Fruit fly (Drosophila melanogaster): ENCODE data around the gene dy.

The dy gene

dm6 chrX:11788187-11788870 is 9.7 kb upstream of the dy start:
- TF ChIP-seq CG32264 (GFP tag; optimal IDR thresholded peaks at IDR 0.05), result peak; percentile 37
- peak; percentile 69 for TF ChIP-seq psq (GFP tag; optimal IDR thresholded peaks at IDR 0.05)
- no peak for TF ChIP-seq Mio (GFP tag; optimal IDR thresholded peaks at IDR 0.05)
- no peak for TF ChIP-seq Dif (GFP tag; optimal IDR thresholded peaks at IDR 0.05; ENCODE audit: partially characterized antibody)
- peak; percentile 73 for TF ChIP-seq br (GFP tag; optimal IDR thresholded peaks at IDR 0.05)
- peak in 1 of 2 experiments; percentile 86 for TF ChIP-seq foxo (GFP tag; optimal IDR thresholded peaks at IDR 0.05)
- TF ChIP-seq rgr (GFP tag; optimal IDR thresholded peaks at IDR 0.05), result peak; percentile 79
- peak; percentile 73 for TF ChIP-seq ey (GFP tag; optimal IDR thresholded peaks at IDR 0.05)
- TF ChIP-seq tai (GFP tag; optimal IDR thresholded peaks at IDR 0.05), result no peak
- TF ChIP-seq OdsH (GFP tag; optimal IDR thresholded peaks at IDR 0.05), result peak; percentile 79
- peak; percentile 41 for TF ChIP-seq brk (GFP tag; optimal IDR thresholded peaks at IDR 0.05)
- peak; percentile 39 for TF ChIP-seq sv (GFP tag; optimal IDR thresholded peaks at IDR 0.05)
- no peak for TF ChIP-seq Vsx2 (GFP tag; optimal IDR thresholded peaks at IDR 0.05; ENCODE audit: partially characterized antibody)
- no peak for TF ChIP-seq usp (GFP tag; optimal IDR thresholded peaks at IDR 0.05)
- TF ChIP-seq Hnf4 (GFP tag; optimal IDR thresholded peaks at IDR 0.05), result peak; percentile 79
- TF ChIP-seq Hr78 (GFP tag; optimal IDR thresholded peaks at IDR 0.05), result no peak
- TF ChIP-seq Hr83 (GFP tag; optimal IDR thresholded peaks at IDR 0.05; ENCODE audit: poor library complexity, severe bottlenecking), result no peak
- TF ChIP-seq Sp1 (GFP tag; optimal IDR thresholded peaks at IDR 0.05), result peak; percentile 76
- TF ChIP-seq woc (GFP tag; optimal IDR thresholded peaks at IDR 0.05), result peak; percentile 51
- TF ChIP-seq fru (GFP tag; optimal IDR thresholded peaks at IDR 0.05), result peak; percentile 82
- peak; percentile 71 for TF ChIP-seq sage (GFP tag; optimal IDR thresholded peaks at IDR 0.05)
- peak; percentile 68 for TF ChIP-seq dmrt93B (GFP tag; optimal IDR thresholded peaks at IDR 0.05)
- no peak for TF ChIP-seq Abd-B (GFP tag; optimal IDR thresholded peaks at IDR 0.05)
- peak; percentile 79 for TF ChIP-seq HLH106 (tag; optimal IDR thresholded peaks at IDR 0.05)
- peak; percentile 70 for TF ChIP-seq Myc (optimal IDR thresholded peaks at IDR 0.05)
- TF ChIP-seq h (GFP tag; optimal IDR thresholded peaks at IDR 0.05), result peak; percentile 83

DNA sequence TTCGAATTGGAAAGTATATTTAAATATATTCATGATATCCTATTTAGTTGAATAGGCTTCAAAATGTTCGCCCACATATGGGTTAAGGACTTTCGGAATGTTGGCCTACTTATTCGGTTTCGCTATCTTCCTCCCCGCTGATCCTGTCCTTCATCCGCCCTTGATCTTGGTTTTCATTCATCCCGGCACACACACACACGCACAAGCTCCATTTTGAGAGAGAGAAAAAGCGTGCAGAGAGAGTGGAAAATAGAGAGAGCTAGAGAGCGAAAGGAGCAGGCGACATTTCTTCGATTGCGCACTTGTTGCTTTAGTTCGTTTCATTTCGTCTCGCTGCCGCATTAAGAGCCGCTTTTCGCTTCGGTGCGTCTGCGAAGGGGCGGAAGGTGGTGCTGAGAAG is 8.5 kb upstream of the dy start, which contains the start of gene Karl:
TSS of gene Karl (plus strand) at position 301 of the 400 bp plus-strand sequence.
- no peak for TF ChIP-seq dsf (GFP tag; optimal IDR thresholded peaks at IDR 0.05; ENCODE audit: borderline replicate concordance)
- TF ChIP-seq brk (GFP tag; optimal IDR thresholded peaks at IDR 0.05), result no peak
- no peak for TF ChIP-seq rgr (GFP tag; optimal IDR thresholded peaks at IDR 0.05)
- no peak for TF ChIP-seq Dfd (GFP tag; optimal IDR thresholded peaks at IDR 0.05)
- no peak for TF ChIP-seq foxo (GFP tag; optimal IDR thresholded peaks at IDR 0.05)
- no peak for TF ChIP-seq Mio (GFP tag; optimal IDR thresholded peaks at IDR 0.05)
- TF ChIP-seq tai (GFP tag; optimal IDR thresholded peaks at IDR 0.05), result no peak
- TF ChIP-seq usp (GFP tag; optimal IDR thresholded peaks at IDR 0.05), result no peak
- no peak for TF ChIP-seq N (GFP tag; optimal IDR thresholded peaks at IDR 0.05)
- TF ChIP-seq Vsx2 (GFP tag; optimal IDR thresholded peaks at IDR 0.05; ENCODE audit: partially characterized antibody), result no peak
- no peak for TF ChIP-seq Dif (GFP tag; optimal IDR thresholded peaks at IDR 0.05; ENCODE audit: partially characterized antibody)
- TF ChIP-seq Hnf4 (GFP tag; optimal IDR thresholded peaks at IDR 0.05), result no peak
- TF ChIP-seq Abd-B (GFP tag; optimal IDR thresholded peaks at IDR 0.05), result no peak
- TF ChIP-seq Jra (GFP tag; optimal IDR thresholded peaks at IDR 0.05), result no peak
- no peak for TF ChIP-seq HLH106 (tag; optimal IDR thresholded peaks at IDR 0.05)
- TF ChIP-seq sv (GFP tag; optimal IDR thresholded peaks at IDR 0.05), result no peak

- no peak for TF ChIP-seq CG32264 (GFP tag; optimal IDR thresholded peaks at IDR 0.05)
- no peak for TF ChIP-seq N (GFP tag; optimal IDR thresholded peaks at IDR 0.05)
- TF ChIP-seq psq (GFP tag; optimal IDR thresholded peaks at IDR 0.05), result no peak
- TF ChIP-seq Hr78 (GFP tag; optimal IDR thresholded peaks at IDR 0.05), result no peak
- no peak for TF ChIP-seq dl (GFP tag; optimal IDR thresholded peaks at IDR 0.05; ENCODE audit: insufficient read depth in 1 of 2, partially characterized antibody in 2 of 2)
- TF ChIP-seq dmrt93B (GFP tag; optimal IDR thresholded peaks at IDR 0.05), result no peak
- no peak for TF ChIP-seq CrebA (GFP tag; optimal IDR thresholded peaks at IDR 0.05; ENCODE audit: borderline replicate concordance)
- TF ChIP-seq foxo (GFP tag; optimal IDR thresholded peaks at IDR 0.05), result no peak
- TF ChIP-seq Vsx2 (GFP tag; optimal IDR thresholded peaks at IDR 0.05; ENCODE audit: partially characterized antibody), result no peak
- no peak for TF ChIP-seq br (GFP tag; optimal IDR thresholded peaks at IDR 0.05)
- no peak for TF ChIP-seq fru (GFP tag; optimal IDR thresholded peaks at IDR 0.05)
- no peak for TF ChIP-seq ey (GFP tag; optimal IDR thresholded peaks at IDR 0.05)
- no peak for TF ChIP-seq HLH106 (tag; optimal IDR thresholded peaks at IDR 0.05)
- no peak for TF ChIP-seq Jra (GFP tag; optimal IDR thresholded peaks at IDR 0.05)
- no peak for TF ChIP-seq Hr83 (GFP tag; optimal IDR thresholded peaks at IDR 0.05; ENCODE audit: poor library complexity, severe bottlenecking)
- TF ChIP-seq pan (optimal IDR thresholded peaks at IDR 0.05), result no peak
- TF ChIP-seq Dfd (GFP tag; optimal IDR thresholded peaks at IDR 0.05), result no peak
Measured at dm6 chrX:11784997-11785396, 6.4 kb upstream of the dy start.
